Worm (Caenorhabditis elegans): Measurements from ENCODE around the gene srlf-16.

DNA sequence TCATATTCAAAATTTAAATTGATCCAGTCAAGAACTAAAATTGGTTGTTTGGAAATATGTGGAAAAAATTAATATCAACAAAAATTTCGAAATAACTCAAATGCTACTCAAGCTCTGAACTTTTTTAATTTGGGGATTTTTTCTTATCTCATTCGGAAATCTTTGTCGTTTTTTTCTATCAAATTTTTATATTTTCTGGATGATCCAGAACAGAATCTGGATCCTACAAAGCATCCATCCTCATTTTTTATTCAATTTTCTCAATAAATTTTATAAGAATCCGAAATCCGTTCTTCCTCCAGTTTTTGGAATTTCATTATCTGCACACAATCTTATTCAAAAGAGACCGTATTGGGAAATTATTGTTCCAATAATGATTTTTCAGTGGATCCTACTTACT lies 16.3 kb downstream of the srlf-16 start, which contains the start of gene D1014.6:
- TF ChIP-seq med-1 (GFP tag; optimal IDR thresholded peaks at IDR 0.05; ENCODE audit: insufficient read depth): no peak
- no peak for TF ChIP-seq klf-2 (GFP tag; conservative IDR thresholded peaks at IDR 0.05)
- no peak for TF ChIP-seq ztf-23 (GFP tag; IDR thresholded peaks at IDR 0.05)
- TF ChIP-seq ref-1 (GFP tag; conservative IDR thresholded peaks at IDR 0.05): no peak
- no peak for TF ChIP-seq flt-1 (GFP tag; IDR thresholded peaks at IDR 0.05)
- no peak for TF ChIP-seq cog-1 (tag; optimal IDR thresholded peaks at IDR 0.05)
- TF ChIP-seq ztf-29 (GFP tag; IDR thresholded peaks at IDR 0.05): no peak
- no peak for TF ChIP-seq T22C8.4 (GFP tag; IDR thresholded peaks at IDR 0.05)
- no peak for TF ChIP-seq tab-1 (GFP tag; IDR thresholded peaks at IDR 0.05)
